Worm (Caenorhabditis elegans): ENCODE measurements around the gene K08D8.12.

- TF ChIP-seq mep-1 (tag; optimal IDR thresholded peaks at IDR 0.05) (no peak), nhr-237 (tag; optimal IDR thresholded peaks at IDR 0.05) (no peak), nhr-76 (tag; optimal IDR thresholded peaks at IDR 0.05) (no peak), snpc-4 (tag; optimal IDR thresholded peaks at IDR 0.05) (no peak), ztf-11 (tag; optimal IDR thresholded peaks at IDR 0.05) (no peak), nhr-12 (tag; optimal IDR thresholded peaks at IDR 0.05) (no peak), lsy-2 (tag; optimal IDR thresholded peaks at IDR 0.05) (no peak), hlh-1 (tag; optimal IDR thresholded peaks at IDR 0.05) (no peak), sptf-1 (tag; optimal IDR thresholded peaks at IDR 0.05) (no peak), elt-3 (tag; optimal IDR thresholded peaks at IDR 0.05) (no peak), mab-5 (tag; optimal IDR thresholded peaks at IDR 0.05) (no peak), ces-1 (GFP tag; optimal IDR thresholded peaks at IDR 0.05) (no peak), unc-120 (tag; optimal IDR thresholded peaks at IDR 0.05; ENCODE audit: poor library complexity, severe bottlenecking) (no peak)
These were observed 6.1 kb downstream of the K08D8.12 start, which contains the start of gene K08D8.9 for ce11 chrIV:12899392-12899791.

All from whole organism, mixed stage, embryonic.